Fruit fly (Drosophila melanogaster) whole organism, embryonic: Measurements from ENCODE around the gene CG5326.

Experiments
- B-H2 ChIP-seq: fragments of 200-800 bp; sonication (Bioruptor generic); optimal IDR thresholded peaks from 2 replicates; lab custom pipeline; 2018; ENCODE audit warnings: missing biosample characterization, mild to moderate bottlenecking, missing genetic modification characterization
- CG12219 ChIP-seq: fragments of 200-800 bp; sonication (Bioruptor generic); optimal IDR thresholded peaks from 3 replicates; lab custom pipeline; 2018; ENCODE audit warnings: missing biosample characterization, mild to moderate bottlenecking, missing genetic modification characterization
- CG13894 ChIP-seq: fragments of 200-800 bp; sonication (Bioruptor generic); optimal IDR thresholded peaks from 3 replicates; lab custom pipeline; 2018; ENCODE audit warnings: missing biosample characterization, mild to moderate bottlenecking, missing genetic modification characterization, moderate library complexity
- CG14860 ChIP-seq: fragments of 200-800 bp; sonication (Bioruptor generic); IDR thresholded peaks from 3 replicates; pipeline ENCODE4 v1.3.6; 2022; ENCODE audit warnings: missing biosample characterization, missing genetic modification characterization; ENCODE audit not compliant: partially characterized antibody
- CG18262 ChIP-seq: fragments of 200-800 bp; optimal IDR thresholded peaks from 3 replicates; lab custom pipeline; 2019; ENCODE audit warnings: missing biosample characterization, mild to moderate bottlenecking, missing genetic modification characterization, moderate library complexity
- CG30020 ChIP-seq: fragments of 200-800 bp; optimal IDR thresholded peaks from 2 replicates; lab custom pipeline; 2019; ENCODE audit warnings: missing biosample characterization, mild to moderate bottlenecking, missing genetic modification characterization, moderate library complexity
- CG31388 ChIP-seq: fragments of 200-800 bp; sonication (Bioruptor generic); optimal IDR thresholded peaks from 2 replicates; lab custom pipeline; 2016; ENCODE audit warnings: missing biosample characterization, missing genetic modification characterization
- CG32532 ChIP-seq: fragments of 200-800 bp; sonication (Bioruptor generic); IDR thresholded peaks from 2 replicates; pipeline ENCODE4 v1.3.6; 2022; ENCODE audit warnings: missing biosample characterization, missing genetic modification characterization
- CG42726 ChIP-seq: fragments of 200-800 bp; sonication (Bioruptor generic); IDR thresholded peaks from 2 replicates; pipeline ENCODE4 v1.3.6; 2022; ENCODE audit warnings: missing biosample characterization, missing genetic modification characterization; ENCODE audit not compliant: partially characterized antibody
- CG4328 ChIP-seq: fragments of 200-800 bp; sonication (Bioruptor generic); optimal IDR thresholded peaks from 3 replicates; lab custom pipeline; 2017; ENCODE audit warnings: missing biosample characterization, missing genetic modification reagents, missing genetic modification characterization
- CG7556 ChIP-seq: fragments of 200-800 bp; sonication (Bioruptor generic); optimal IDR thresholded peaks from 2 replicates; lab custom pipeline; 2017; ENCODE audit warnings: missing biosample characterization, mild to moderate bottlenecking, missing genetic modification characterization
- CG7786 ChIP-seq: fragments of 200-800 bp; sonication (Bioruptor generic); optimal IDR thresholded peaks from 2 replicates; lab custom pipeline; 2016; ENCODE audit warnings: missing biosample characterization, missing genetic modification characterization
- CG7839 ChIP-seq: fragments of 200-800 bp; sonication (Bioruptor generic); optimal IDR thresholded peaks from 3 replicates; lab custom pipeline; 2018; ENCODE audit warnings: missing biosample characterization, mild to moderate bottlenecking, missing genetic modification characterization, moderate library complexity
- CG8478 ChIP-seq: fragments of >200 bp; optimal IDR thresholded peaks from 2 replicates; lab custom pipeline; 2018
- CG9932 ChIP-seq: fragments of 200-800 bp; sonication (Bioruptor generic); IDR thresholded peaks from 2 replicates; pipeline ENCODE4 v1.3.6; 2022; ENCODE audit warnings: missing biosample characterization, missing genetic modification characterization
- Deaf1 ChIP-seq: fragments of 200-800 bp; optimal IDR thresholded peaks from 3 replicates; lab custom pipeline; 2019; ENCODE audit warnings: missing biosample characterization, mild to moderate bottlenecking, missing genetic modification characterization, moderate library complexity
- Fer1 ChIP-seq: fragments of 200-800 bp; sonication (Bioruptor generic); optimal IDR thresholded peaks from 2 replicates; lab custom pipeline; 2017; ENCODE audit warnings: missing biosample characterization, mild to moderate bottlenecking, missing genetic modification characterization
- Hand ChIP-seq: fragments of 200-800 bp; sonication (Bioruptor generic); optimal IDR thresholded peaks from 2 replicates; lab custom pipeline; 2017; ENCODE audit warnings: mild to moderate bottlenecking, missing biosample characterization, missing genetic modification reagents, missing genetic modification characterization
- Hr51 ChIP-seq, 2 experiments: fragments of 200-800 bp; sonication (Bioruptor generic); optimal IDR thresholded peaks; 2 replicates in 1 of 2; 3 replicates in 1 of 2; lab custom pipeline; 2016 to 2018; ENCODE audit warnings: missing biosample characterization in 2 of 2, missing genetic modification characterization in 2 of 2, mild to moderate bottlenecking in 1 of 2, moderate library complexity in 1 of 2
- Med ChIP-seq: fragments of 200-800 bp; sonication (Bioruptor generic); peaks from one replicate; lab custom pipeline; 2016; ENCODE audit warnings: missing biosample characterization, missing genetic modification characterization, mild to moderate bottlenecking, inconsistent platforms, moderate library complexity
- NK7.1 ChIP-seq: fragments of 200-800 bp; sonication (Bioruptor generic); optimal IDR thresholded peaks from 3 replicates; lab custom pipeline; 2016; ENCODE audit warnings: missing biosample characterization, missing genetic modification characterization
- Sox102F ChIP-seq: fragments of 200-800 bp; sonication (Bioruptor generic); optimal IDR thresholded peaks from 2 replicates; lab custom pipeline; 2018; ENCODE audit warnings: missing biosample characterization, mild to moderate bottlenecking, missing genetic modification characterization, moderate library complexity
- abd-A ChIP-seq: fragments of 200-800 bp; sonication (Bioruptor generic); optimal IDR thresholded peaks from 3 replicates; lab custom pipeline; 2019; ENCODE audit warnings: missing biosample characterization, mild to moderate bottlenecking, missing genetic modification characterization, moderate library complexity
- chinmo ChIP-seq: fragments of 200-800 bp; sonication (Bioruptor generic); IDR thresholded peaks from 4 replicates; pipeline ENCODE4 v1.3.6; 2022; ENCODE audit warnings: missing biosample characterization, missing genetic modification characterization; ENCODE audit not compliant: partially characterized antibody
- crc ChIP-seq: fragments of 200-800 bp; sonication (Bioruptor generic); optimal IDR thresholded peaks from 2 replicates; lab custom pipeline; 2016; ENCODE audit warnings: missing biosample characterization, missing genetic modification characterization
- crp ChIP-seq, 2 experiments: fragments of 200-800 bp; sonication (Bioruptor generic); optimal IDR thresholded peaks; 2 replicates in 1 of 2; 3 replicates in 1 of 2; lab custom pipeline; 2017; ENCODE audit warnings: missing biosample characterization in 2 of 2, missing genetic modification characterization in 2 of 2, mild to moderate bottlenecking in 1 of 2, moderate library complexity in 1 of 2
- dati ChIP-seq: fragments of 200-800 bp; sonication (Bioruptor generic); IDR thresholded peaks from 2 replicates; pipeline ENCODE4 v1.3.6; 2022; ENCODE audit warnings: missing biosample characterization, missing genetic modification characterization
- disco-r ChIP-seq: fragments of 200-800 bp; sonication (Bioruptor generic); optimal IDR thresholded peaks from 2 replicates; lab custom pipeline; 2016; ENCODE audit warnings: missing biosample characterization, missing genetic modification characterization
- grau ChIP-seq: fragments of 200-800 bp; optimal IDR thresholded peaks from 3 replicates; lab custom pipeline; 2019; ENCODE audit warnings: missing biosample characterization, mild to moderate bottlenecking, missing genetic modification characterization, moderate library complexity
- kah ChIP-seq: fragments of 200-800 bp; sonication (Bioruptor generic); optimal IDR thresholded peaks from 2 replicates; lab custom pipeline; 2018; ENCODE audit warnings: missing biosample characterization, mild to moderate bottlenecking, missing genetic modification characterization
- lab ChIP-seq: fragments of 200-800 bp; sonication (Bioruptor generic); optimal IDR thresholded peaks from 3 replicates; lab custom pipeline; 2017; ENCODE audit warnings: missing biosample characterization, missing genetic modification characterization, mild to moderate bottlenecking, moderate library complexity, missing genetic modification reagents
- lmd ChIP-seq: fragments of 200-800 bp; sonication (Bioruptor generic); IDR thresholded peaks from 2 replicates; pipeline ENCODE4 v1.3.6; 2022; ENCODE audit warnings: missing biosample characterization, missing genetic modification characterization
- row ChIP-seq: fragments of 200-800 bp; sonication (Bioruptor generic); IDR thresholded peaks from 3 replicates; pipeline ENCODE4 v1.3.6; 2022; ENCODE audit warnings: missing biosample characterization, missing genetic modification characterization
- scrt ChIP-seq: fragments of 200-800 bp; sonication (Bioruptor generic); optimal IDR thresholded peaks from 2 replicates; lab custom pipeline; 2018; ENCODE audit warnings: missing biosample characterization, mild to moderate bottlenecking, missing genetic modification characterization, moderate library complexity
- slbo ChIP-seq: fragments of 200-800 bp; sonication (Bioruptor generic); IDR thresholded peaks from 2 replicates; pipeline ENCODE4 v1.3.6; 2022; ENCODE audit warnings: missing biosample characterization, missing genetic modification characterization
- tna ChIP-seq: fragments of 200-800 bp; sonication (Bioruptor generic); IDR thresholded peaks from 2 replicates; pipeline ENCODE4 v1.3.6; 2022; ENCODE audit warnings: missing biosample characterization, missing genetic modification characterization; ENCODE audit not compliant: partially characterized antibody

Gene CG5326

dm6 chr3R:22503630-22504029, 36.1 kb downstream of the CG5326 start (continued):
- no peak for TF ChIP-seq CG31388 (GFP tag; lab: Kevin White, UChicago)
- TF ChIP-seq slbo (GFP tag; lab: Robert Waterston, UW) = peak; percentile 45; the same call in 1 of the 2 replicates
- no peak for TF ChIP-seq B-H2 (GFP tag; lab: Kevin White, UChicago)
- no peak for TF ChIP-seq crc (GFP tag; lab: Kevin White, UChicago)
- TF ChIP-seq CG4328 (GFP tag; lab: Kevin White, UChicago) = no peak
- TF ChIP-seq scrt (GFP tag; lab: Kevin White, UChicago) = peak; percentile 16
- TF ChIP-seq CG32532 (GFP tag; lab: Robert Waterston, UW) = 0 out of 2 replicates have a peak, but pooled peaks have one; percentile 38
- TF ChIP-seq lmd (GFP tag; lab: Robert Waterston, UW) = peak; percentile 18; the same call in 1 of the 2 replicates
- TF ChIP-seq CG7839 (tag; lab: Kevin White, UChicago) = peak; percentile 34
- peak; percentile 28 for TF ChIP-seq CG7556 (GFP tag; lab: Kevin White, UChicago)
- TF ChIP-seq tna (GFP tag; lab: Robert Waterston, UW) = no peak
- peak; percentile 49 for TF ChIP-seq Fer1
- TF ChIP-seq grau (tag; lab: Kevin White, UChicago) = peak; percentile 37
- no peak for TF ChIP-seq CG7786 (GFP tag; lab: Kevin White, UChicago)
- TF ChIP-seq kah (GFP tag; lab: Kevin White, UChicago) = no peak
- peak; percentile 72 for TF ChIP-seq lab (GFP tag; lab: Kevin White, UChicago)
- TF ChIP-seq CG30020 (tag; lab: Kevin White, UChicago) = no peak
- TF ChIP-seq Sox102F (GFP tag; lab: Kevin White, UChicago) = no peak
- peak; percentile 41; the same call in 1 of the 2 replicates for TF ChIP-seq CG9932 (GFP tag; lab: Robert Waterston, UW)
- peak; percentile 3 for TF ChIP-seq Hand
- TF ChIP-seq disco-r (GFP tag; lab: Kevin White, UChicago) = no peak
- no peak for TF ChIP-seq CG8478 (lab: Kevin White, UChicago)
- no peak for TF ChIP-seq CG12219
- no peak for TF ChIP-seq chinmo (GFP tag; lab: Robert Waterston, UW)
- TF ChIP-seq crp (GFP tag; optimal IDR thresholded peaks at IDR 0.05; lab: Kevin White, UChicago) = no peak
- TF ChIP-seq CG18262 (tag; lab: Kevin White, UChicago) = no peak
- peak in 1 of 2 experiments; percentile 37 for TF ChIP-seq Hr51 (GFP tag; optimal IDR thresholded peaks at IDR 0.05; lab: Kevin White, UChicago)

- TF ChIP-seq row (GFP tag; lab: Robert Waterston, UW) (0 out of 3 replicates have a peak, but pooled peaks have one; percentile 1), Deaf1 (peak; percentile 94), dati (no peak), abd-A (tag; lab: Kevin White, UChicago) (peak; percentile 16), NK7.1 (GFP tag; lab: Kevin White, UChicago) (no peak), CG14860 (GFP tag; lab: Robert Waterston, UW) (0 out of 3 replicates have a peak, but pooled peaks have one; percentile 12), Med (GFP tag; lab: Kevin White, UChicago) (peak; percentile 22), CG13894 (tag; lab: Kevin White, UChicago) (peak; percentile 57), CG42726 (GFP tag; lab: Robert Waterston, UW) (no peak)
- TF ChIP-seq, all 482 proteins: peak for 6
These were observed 42.7 kb downstream of the CG5326 start, which contains the start of gene Octbeta1R for dm6 chr3R:22497025-22497424. Octbeta1R (plus strand) TSS chr3R:22497215.
